Worm (Caenorhabditis elegans): ENCODE results near the gene reps-1.

The reps-1 gene

DNA sequence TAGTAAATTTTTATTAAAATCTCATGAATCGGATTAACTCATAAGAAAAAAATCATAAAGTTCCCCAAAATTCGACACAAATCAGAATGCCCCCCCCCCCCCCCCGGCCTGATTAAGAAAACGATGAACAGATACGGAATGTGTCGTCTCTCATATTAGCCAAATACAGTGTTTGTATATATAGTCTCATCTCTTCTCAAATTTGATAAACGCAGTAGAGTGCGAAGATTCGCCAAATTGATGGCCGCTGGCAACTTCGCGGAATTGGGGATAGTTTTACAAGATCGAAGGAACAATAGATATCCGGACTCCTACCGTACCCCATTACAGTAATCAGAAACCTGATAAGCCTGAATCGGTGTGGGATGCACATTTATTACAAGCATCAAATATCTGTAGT, 52.7 kb downstream of the reps-1 start:
- TF ChIP-seq aly-1 (tag; optimal IDR thresholded peaks at IDR 0.05) (no peak), tbx-37 (GFP tag; conservative IDR thresholded peaks at IDR 0.05) (no peak), pes-1 (GFP tag; IDR thresholded peaks at IDR 0.05) (no peak), hmg-4 (GFP tag; optimal IDR thresholded peaks at IDR 0.05) (no peak), flt-1 (GFP tag; IDR thresholded peaks at IDR 0.05) (no peak), scrt-1 (GFP tag; IDR thresholded peaks at IDR 0.05) (no peak), hnd-1 (tag; optimal IDR thresholded peaks at IDR 0.05) (no peak), ceh-36 (tag; optimal IDR thresholded peaks at IDR 0.05) (no peak), tra-4 (tag; optimal IDR thresholded peaks at IDR 0.05) (no peak), F13C5.2 (tag; optimal IDR thresholded peaks at IDR 0.05) (no peak), B0310.2 (tag; optimal IDR thresholded peaks at IDR 0.05) (no peak), ama-1 (optimal IDR thresholded peaks at IDR 0.05) (no peak), tbx-11 (GFP tag; IDR thresholded peaks at IDR 0.05) (no peak), hmbx-1 (tag; optimal IDR thresholded peaks at IDR 0.05) (no peak), sea-1 (GFP tag; conservative IDR thresholded peaks at IDR 0.05) (no peak), ets-7 (tag; optimal IDR thresholded peaks at IDR 0.05) (no peak), ceh-13 (GFP tag; optimal IDR thresholded peaks at IDR 0.05) (no peak)

Data from whole organism, early embryonic.